Fruit fly (Drosophila melanogaster) whole organism, embryonic: ENCODE results near the gene CG32944.

Source experiments
- B-H1 ChIP-seq: fragments of 200-800 bp; sonication (Bioruptor generic); IDR thresholded peaks from 3 replicates; pipeline ENCODE4 v1.3.6; 2022; ENCODE audit warnings: missing biosample characterization, missing genetic modification characterization
- CG10209 ChIP-seq: fragments of 200-800 bp; sonication (Bioruptor generic); optimal IDR thresholded peaks from 3 replicates; lab custom pipeline; 2017; ENCODE audit warnings: missing biosample characterization, mild to moderate bottlenecking, missing genetic modification characterization, missing genetic modification reagents
- CG11560 ChIP-seq: fragments of 200-800 bp; sonication (Bioruptor generic); IDR thresholded peaks from 3 replicates; pipeline ENCODE4 v1.3.6; 2022; ENCODE audit warnings: missing biosample characterization, missing genetic modification characterization
- CG12104 ChIP-seq: fragments of 200-800 bp; sonication (Bioruptor generic); optimal IDR thresholded peaks from 3 replicates; lab custom pipeline; 2016; ENCODE audit warnings: missing biosample characterization, missing genetic modification characterization
- CG12219 ChIP-seq: fragments of 200-800 bp; sonication (Bioruptor generic); optimal IDR thresholded peaks from 3 replicates; lab custom pipeline; 2018; ENCODE audit warnings: missing biosample characterization, mild to moderate bottlenecking, missing genetic modification characterization
- CG14667 ChIP-seq: fragments of 200-800 bp; sonication (Bioruptor generic); IDR thresholded peaks from 2 replicates; pipeline ENCODE4 v1.3.6; 2022; ENCODE audit warnings: missing biosample characterization, missing genetic modification characterization
- CG15073 ChIP-seq: fragments of 200-800 bp; sonication (Bioruptor generic); optimal IDR thresholded peaks from 2 replicates; lab custom pipeline; 2016; ENCODE audit warnings: missing biosample characterization, missing genetic modification characterization
- CG16813 ChIP-seq: fragments of 200-800 bp; sonication (Bioruptor generic); IDR thresholded peaks from 3 replicates; pipeline ENCODE4 v1.3.6; 2022; ENCODE audit warnings: missing biosample characterization, missing genetic modification characterization; ENCODE audit not compliant: partially characterized antibody
- CG17186 ChIP-seq: fragments of 200-800 bp; sonication (Bioruptor generic); optimal IDR thresholded peaks from 3 replicates; lab custom pipeline; 2017; ENCODE audit warnings: missing biosample characterization, missing genetic modification reagents, missing genetic modification characterization
- CG18011 ChIP-seq: fragments of 200-800 bp; sonication (Bioruptor generic); optimal IDR thresholded peaks from 2 replicates; lab custom pipeline; 2017; ENCODE audit warnings: missing biosample characterization, missing genetic modification characterization, mild to moderate bottlenecking, moderate library complexity, missing genotype
- CG18619 ChIP-seq: fragments of 200-800 bp; sonication (Bioruptor generic); optimal IDR thresholded peaks from 3 replicates; lab custom pipeline; 2017; ENCODE audit warnings: missing biosample characterization, mild to moderate bottlenecking, missing genetic modification characterization
- CG2712 ChIP-seq: fragments of 200-800 bp; optimal IDR thresholded peaks from 3 replicates; lab custom pipeline; 2019; ENCODE audit warnings: missing biosample characterization, mild to moderate bottlenecking, missing genetic modification characterization, moderate library complexity
- CG3065 ChIP-seq: fragments of 200-800 bp; sonication (Bioruptor generic); optimal IDR thresholded peaks from 2 replicates; lab custom pipeline; 2016; ENCODE audit warnings: missing biosample characterization, missing genetic modification characterization
- CG31224 ChIP-seq: fragments of 200-800 bp; sonication (Bioruptor generic); IDR thresholded peaks from 2 replicates; pipeline ENCODE4 v1.3.6; 2022; ENCODE audit warnings: missing biosample characterization, missing genetic modification characterization
- CG42726 ChIP-seq: fragments of 200-800 bp; sonication (Bioruptor generic); IDR thresholded peaks from 2 replicates; pipeline ENCODE4 v1.3.6; 2022; ENCODE audit warnings: missing biosample characterization, missing genetic modification characterization; ENCODE audit not compliant: partially characterized antibody
- CG6791 ChIP-seq: fragments of 200-800 bp; sonication (Bioruptor generic); IDR thresholded peaks from 3 replicates; pipeline ENCODE4 v1.3.6; 2022; ENCODE audit warnings: missing biosample characterization, missing genetic modification characterization; ENCODE audit not compliant: partially characterized antibody
- CG7556 ChIP-seq: fragments of 200-800 bp; sonication (Bioruptor generic); optimal IDR thresholded peaks from 2 replicates; lab custom pipeline; 2017; ENCODE audit warnings: missing biosample characterization, mild to moderate bottlenecking, missing genetic modification characterization
- CG7745 ChIP-seq: fragments of 200-800 bp; sonication (Bioruptor generic); optimal IDR thresholded peaks from 2 replicates; lab custom pipeline; 2018; ENCODE audit warnings: missing biosample characterization, mild to moderate bottlenecking, missing genetic modification characterization, moderate library complexity
- Dp ChIP-seq: fragments of 200-800 bp; sonication (Bioruptor generic); optimal IDR thresholded peaks from 2 replicates; lab custom pipeline; 2018; ENCODE audit warnings: missing biosample characterization, mild to moderate bottlenecking, missing genetic modification characterization, moderate library complexity
- Drgx ChIP-seq: fragments of 200-800 bp; sonication (Bioruptor generic); IDR thresholded peaks from 2 replicates; pipeline ENCODE4 v1.3.6; 2022; ENCODE audit warnings: missing biosample characterization, missing genetic modification characterization
- Eip74EF ChIP-seq, 2 experiments: fragments of 200-800 bp in 1 of 2; fragments of >200 bp in 1 of 2; sonication (Bioruptor generic) in 1 of 2; optimal IDR thresholded peaks; 2 replicates each; lab custom pipeline; 2017 to 2019; ENCODE audit warnings: missing biosample characterization in 2 of 2, missing genetic modification characterization in 2 of 2, mild to moderate bottlenecking in 1 of 2, moderate library complexity in 1 of 2
- Ets65A ChIP-seq: fragments of 200-800 bp; sonication (Bioruptor generic); peaks from one replicate; lab custom pipeline; 2016; ENCODE audit warnings: missing biosample characterization, missing genetic modification characterization
- H2.0 ChIP-seq: fragments of 200-800 bp; sonication (Bioruptor generic); IDR thresholded peaks from 2 replicates; pipeline ENCODE4 v1.3.6; 2022; ENCODE audit warnings: missing biosample characterization, missing genetic modification characterization
- HHEX ChIP-seq: fragments of 200-800 bp; sonication (Bioruptor generic); optimal IDR thresholded peaks from 3 replicates; lab custom pipeline; 2017; ENCODE audit warnings: missing biosample characterization, mild to moderate bottlenecking, missing genetic modification characterization, missing genetic modification reagents
- Hr78 ChIP-seq, 2 experiments: fragments of 200-800 bp in 1 of 2; fragments of >200 bp in 1 of 2; sonication (Bioruptor generic) in 1 of 2; optimal IDR thresholded peaks; 2 replicates each; lab custom pipeline; 2017 to 2019; ENCODE audit warnings: missing biosample characterization in 2 of 2, missing genetic modification characterization in 2 of 2, mild to moderate bottlenecking in 1 of 2, moderate library complexity in 1 of 2
- Lhr ChIP-seq: fragments of 200-800 bp; sonication (Bioruptor generic); optimal IDR thresholded peaks from 3 replicates; lab custom pipeline; 2017; ENCODE audit warnings: mild to moderate bottlenecking, missing biosample characterization, missing genetic modification reagents, missing genetic modification characterization
- Myb ChIP-seq: fragments of 200-800 bp; sonication (Bioruptor generic); optimal IDR thresholded peaks from 2 replicates; lab custom pipeline; 2016; ENCODE audit warnings: missing biosample characterization, missing genetic modification characterization
- Nf-YC ChIP-seq: fragments of 200-800 bp; optimal IDR thresholded peaks from 3 replicates; lab custom pipeline; 2019; ENCODE audit warnings: missing biosample characterization, mild to moderate bottlenecking, missing genetic modification characterization, moderate library complexity
- Opbp ChIP-seq: fragments of 200-800 bp; sonication (Bioruptor generic); IDR thresholded peaks from 3 replicates; pipeline ENCODE4 v1.3.6; 2022; ENCODE audit warnings: missing biosample characterization, missing genetic modification characterization; ENCODE audit not compliant: partially characterized antibody
- Optix ChIP-seq: fragments of 200-800 bp; sonication (Bioruptor generic); IDR thresholded peaks from 3 replicates; pipeline ENCODE4 v1.3.6; 2022; ENCODE audit warnings: missing biosample characterization, missing genetic modification characterization
- Poxn ChIP-seq: fragments of 200-800 bp; sonication (Bioruptor generic); IDR thresholded peaks from 2 replicates; pipeline ENCODE4 v1.3.6; 2022; ENCODE audit warnings: missing biosample characterization, missing genetic modification characterization
- Sry-δ ChIP-seq: fragments of 200-800 bp; sonication (Bioruptor generic); optimal IDR thresholded peaks from 2 replicates; lab custom pipeline; 2016; ENCODE audit warnings: missing biosample characterization, missing genetic modification characterization
- Vsx1 ChIP-seq: fragments of 200-800 bp; sonication (Bioruptor generic); optimal IDR thresholded peaks from 2 replicates; lab custom pipeline; 2017; ENCODE audit warnings: missing biosample characterization, mild to moderate bottlenecking, missing genetic modification characterization, missing genetic modification reagents
- ara ChIP-seq: fragments of 200-800 bp; sonication (Bioruptor generic); IDR thresholded peaks from 2 replicates; pipeline ENCODE4 v1.3.6; 2022; ENCODE audit warnings: missing biosample characterization, missing genetic modification characterization
- bbx ChIP-seq: fragments of 200-800 bp; sonication (Bioruptor generic); IDR thresholded peaks from 2 replicates; pipeline ENCODE4 v1.3.6; 2022; ENCODE audit warnings: missing biosample characterization, missing genetic modification characterization; ENCODE audit not compliant: partially characterized antibody
- br ChIP-seq: fragments of >200 bp; optimal IDR thresholded peaks from 2 replicates; lab custom pipeline; 2017
- ci ChIP-seq: fragments of 200-800 bp; sonication (Bioruptor generic); IDR thresholded peaks from 3 replicates; pipeline ENCODE4 v1.3.6; 2022; ENCODE audit warnings: missing biosample characterization, missing genetic modification characterization
- dati ChIP-seq: fragments of 200-800 bp; sonication (Bioruptor generic); IDR thresholded peaks from 2 replicates; pipeline ENCODE4 v1.3.6; 2022; ENCODE audit warnings: missing biosample characterization, missing genetic modification characterization
- disco-r ChIP-seq: fragments of 200-800 bp; sonication (Bioruptor generic); optimal IDR thresholded peaks from 2 replicates; lab custom pipeline; 2016; ENCODE audit warnings: missing biosample characterization, missing genetic modification characterization
- dysf ChIP-seq: fragments of 200-800 bp; sonication (Bioruptor generic); IDR thresholded peaks from 3 replicates; pipeline ENCODE4 v1.3.6; 2022; ENCODE audit warnings: missing biosample characterization, missing genetic modification characterization
- en ChIP-seq: fragments of 200-800 bp; sonication (Bioruptor generic); optimal IDR thresholded peaks from 2 replicates; lab custom pipeline; 2016; ENCODE audit warnings: missing biosample characterization, missing genetic modification characterization
- fd64A ChIP-seq: fragments of 200-800 bp; sonication (Bioruptor generic); optimal IDR thresholded peaks from 3 replicates; lab custom pipeline; 2018; ENCODE audit warnings: missing biosample characterization, mild to moderate bottlenecking, missing genetic modification characterization
- klu ChIP-seq: fragments of 200-800 bp; sonication (Bioruptor generic); IDR thresholded peaks from 2 replicates; pipeline ENCODE4 v1.3.6; 2022; ENCODE audit warnings: missing biosample characterization, missing genetic modification characterization
- lmd ChIP-seq: fragments of 200-800 bp; sonication (Bioruptor generic); IDR thresholded peaks from 2 replicates; pipeline ENCODE4 v1.3.6; 2022; ENCODE audit warnings: missing biosample characterization, missing genetic modification characterization
- mam ChIP-seq: fragments of 200-800 bp; sonication (Bioruptor generic); optimal IDR thresholded peaks from 3 replicates; lab custom pipeline; 2016; ENCODE audit warnings: missing biosample characterization, missing genetic modification characterization
- ssp ChIP-seq: fragments of 200-800 bp; sonication (Bioruptor generic); IDR thresholded peaks from 2 replicates; pipeline ENCODE4 v1.3.6; 2022; ENCODE audit warnings: missing biosample characterization, missing genetic modification characterization
- toy ChIP-seq: fragments of 200-800 bp; sonication (Bioruptor generic); IDR thresholded peaks from 2 replicates; pipeline ENCODE4 v1.3.6; 2022; ENCODE audit warnings: missing biosample characterization, missing genetic modification characterization
- trem ChIP-seq: fragments of 200-800 bp; optimal IDR thresholded peaks from 3 replicates; lab custom pipeline; 2019; ENCODE audit warnings: missing biosample characterization, mild to moderate bottlenecking, missing genetic modification characterization, moderate library complexity
- unc-4 ChIP-seq: fragments of 200-800 bp; sonication (Bioruptor generic); IDR thresholded peaks from 2 replicates; pipeline ENCODE4 v1.3.6; 2022; ENCODE audit warnings: missing biosample characterization, missing genetic modification characterization; ENCODE audit not compliant: partially characterized antibody

CG32944 gene

DNA sequence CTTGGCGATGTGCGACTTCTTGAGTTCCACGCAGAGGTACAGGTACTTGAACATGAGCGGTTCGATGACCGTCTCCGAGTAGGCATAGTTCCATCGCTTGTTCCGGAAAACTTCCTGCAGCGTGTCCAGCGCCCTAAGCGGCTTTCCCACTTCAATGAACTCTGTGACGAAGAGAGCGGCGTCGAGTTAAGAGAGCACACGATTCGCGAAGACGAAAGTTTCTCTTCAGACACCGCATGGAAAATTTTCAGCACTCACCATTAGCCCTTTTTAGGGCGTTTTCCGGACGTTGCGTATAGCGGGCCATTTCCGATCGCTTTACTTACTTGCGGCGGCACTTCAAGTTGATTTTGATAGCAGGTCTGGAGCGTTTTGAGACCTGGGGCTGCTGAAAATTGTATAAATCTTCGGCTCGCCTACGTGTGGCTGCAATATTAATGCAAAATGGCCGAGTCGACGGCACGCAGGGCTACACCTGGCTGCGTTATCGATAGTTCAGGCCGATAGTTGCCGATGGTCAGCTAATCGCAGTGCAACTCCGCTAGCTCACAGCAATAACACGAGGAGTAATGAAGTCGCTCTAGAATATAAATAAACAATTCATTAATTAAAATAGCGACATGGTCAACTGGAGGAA, 14.2 kb upstream of the CG32944 start, which contains the start of the genes eIF3a and CG1074 (continued):
- TF ChIP-seq Opbp (GFP tag; lab: Robert Waterston, UW), result peak; percentile 99
- TF ChIP-seq ara (GFP tag; lab: Robert Waterston, UW), result peak; percentile 47; the same call in 1 of the 2 replicates
- peak; percentile 31; the same call in 1 of the 2 replicates for TF ChIP-seq H2.0
- no peak for TF ChIP-seq CG11560 (tag; lab: Robert Waterston, UW)
- TF ChIP-seq CG31224 (GFP tag; lab: Robert Waterston, UW), result no peak
- TF ChIP-seq dati (GFP tag; lab: Robert Waterston, UW), result no peak
- no peak for TF ChIP-seq CG3065 (GFP tag; lab: Kevin White, UChicago)
- TF ChIP-seq Lhr (GFP tag; lab: Kevin White, UChicago), result peak; percentile 68
- 0 out of 2 replicates have a peak, but pooled peaks have one; percentile 23 for TF ChIP-seq CG14667
- TF ChIP-seq CG18011, result peak; percentile 69
- TF ChIP-seq Drgx (GFP tag; lab: Robert Waterston, UW), result peak; percentile 22; the same call in 1 of the 2 replicates
- peak; percentile 33 for TF ChIP-seq CG12104 (GFP tag; lab: Kevin White, UChicago)
- peak; percentile 60 for TF ChIP-seq fd64A (GFP tag; lab: Kevin White, UChicago)
- TF ChIP-seq Vsx1, result no peak
- TF ChIP-seq Sry-δ (GFP tag; lab: Kevin White, UChicago), result peak; percentile 91
- no peak for TF ChIP-seq klu (GFP tag; lab: Robert Waterston, UW)
- peak; percentile 96 for TF ChIP-seq unc-4
- peak; percentile 88 for TF ChIP-seq ci (GFP tag; lab: Robert Waterston, UW)
- TF ChIP-seq ssp (GFP tag; lab: Robert Waterston, UW), result peak; percentile 50
- TF ChIP-seq trem (tag; lab: Kevin White, UChicago), result peak; percentile 83
- peak; percentile 60; the same call in 2 of the 3 replicates for TF ChIP-seq Optix (GFP tag; lab: Robert Waterston, UW)
- TF ChIP-seq HHEX (GFP tag; lab: Kevin White, UChicago), result peak; percentile 74
- no peak for TF ChIP-seq CG15073
- peak; percentile 60 for TF ChIP-seq toy (GFP tag; lab: Robert Waterston, UW)
- TF ChIP-seq CG7745, result peak; percentile 15
- TF ChIP-seq en, result no peak
- peak; percentile 70 for TF ChIP-seq CG18619 (GFP tag; lab: Kevin White, UChicago)
- peak; percentile 90 for TF ChIP-seq CG17186 (GFP tag; lab: Kevin White, UChicago)
- peak; percentile 98 for TF ChIP-seq CG42726 (GFP tag; lab: Robert Waterston, UW)
- peak; percentile 98 for TF ChIP-seq CG6791 (GFP tag; lab: Robert Waterston, UW)
- no peak for TF ChIP-seq br
- peak; percentile 69 for TF ChIP-seq CG2712 (tag; lab: Kevin White, UChicago)
- TF ChIP-seq CG16813 (GFP tag; lab: Robert Waterston, UW), result peak; percentile 97
- peak in 1 of 2 experiments; percentile 14 for TF ChIP-seq Eip74EF (GFP tag; optimal IDR thresholded peaks at IDR 0.05; lab: Kevin White, UChicago)
- TF ChIP-seq Myb, result peak; percentile 70
- TF ChIP-seq B-H1, result peak; percentile 17; the same call in 1 of the 3 replicates
- TF ChIP-seq Poxn (GFP tag; lab: Robert Waterston, UW), result no peak
- TF ChIP-seq mam, result peak; percentile 61
- peak; percentile 24 for TF ChIP-seq CG7556
- TF ChIP-seq lmd (GFP tag; lab: Robert Waterston, UW), result peak; percentile 50; the same call in 1 of the 2 replicates
- no peak for TF ChIP-seq Hr78 (GFP tag; optimal IDR thresholded peaks at IDR 0.05; lab: Kevin White, UChicago)
- peak; percentile 29 for TF ChIP-seq CG10209
- peak; percentile 99 for TF ChIP-seq bbx (GFP tag; lab: Robert Waterston, UW)
- peak; percentile 64 for TF ChIP-seq Nf-YC
- peak; percentile 35 for TF ChIP-seq CG12219 (GFP tag; lab: Kevin White, UChicago)
- peak; percentile 40; the same call in 1 of the 3 replicates for TF ChIP-seq dysf (GFP tag; lab: Robert Waterston, UW)
- peak; percentile 95 for TF ChIP-seq Ets65A (GFP tag; lab: Kevin White, UChicago)
- peak; percentile 35 for TF ChIP-seq disco-r (GFP tag; lab: Kevin White, UChicago)
- TF ChIP-seq Dp (GFP tag; lab: Kevin White, UChicago), result peak; percentile 51
